Fruit fly (Drosophila melanogaster): ENCODE measurements around the gene Pdp1.
A peak's percentile ranks its signal among the peaks of the same experiment; 100 is the strongest.

Gene Pdp1

DNA sequence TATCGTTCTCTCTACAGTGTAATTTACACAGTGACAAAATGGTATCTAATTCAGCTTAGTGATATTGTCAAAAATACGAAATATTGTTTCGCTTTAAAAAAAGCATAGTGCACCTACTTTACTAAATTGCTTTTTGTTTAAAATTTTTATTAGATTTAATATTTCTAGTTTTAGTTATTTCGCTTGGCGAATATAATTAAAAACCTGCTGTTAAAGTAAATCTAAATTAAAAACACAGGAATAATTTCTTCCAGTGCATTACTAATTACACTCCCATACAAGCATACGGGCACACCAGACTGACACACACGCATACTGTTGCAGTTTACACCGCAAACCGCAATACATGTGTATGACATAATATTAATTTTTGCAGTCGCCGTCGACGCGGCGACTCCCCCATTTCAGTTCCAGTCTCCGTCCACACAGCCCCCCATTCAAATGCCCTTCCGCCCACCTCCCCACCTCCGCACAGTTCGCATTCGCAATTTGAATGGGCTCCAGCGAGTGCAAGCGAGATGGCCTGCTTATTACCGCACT is 3.3 kb downstream of the Pdp1 start (continued):
- TF ChIP-seq kay (GFP tag; optimal IDR thresholded peaks at IDR 0.05) (no peak), CG6854 (GFP tag; optimal IDR thresholded peaks at IDR 0.05) (peak; percentile 72), Abd-B (GFP tag; optimal IDR thresholded peaks at IDR 0.05) (peak; percentile 61), CG7839 (tag; optimal IDR thresholded peaks at IDR 0.05) (peak; percentile 85), esg (GFP tag; conservative IDR thresholded peaks at IDR 0.05) (peak; percentile 58; the same call in 1 of the 2 replicates), btn (GFP tag; optimal IDR thresholded peaks at IDR 0.05) (no peak), cas (GFP tag; IDR thresholded peaks at IDR 0.05) (peak; percentile 60), fd3F (GFP tag; optimal IDR thresholded peaks at IDR 0.05) (peak; percentile 73), CG15601 (tag; optimal IDR thresholded peaks at IDR 0.05) (no peak), CG10147 (GFP tag; optimal IDR thresholded peaks at IDR 0.05) (peak; percentile 85), CG10366 (GFP tag; IDR thresholded peaks at IDR 0.05) (peak; percentile 43; the same call in 1 of the 2 replicates), CG8290 (GFP tag; optimal IDR thresholded peaks at IDR 0.05) (no peak), CG8290 (tag; optimal IDR thresholded peaks at IDR 0.05) (peak in 1 of 2 experiments; percentile 21), GATAe (GFP tag; conservative IDR thresholded peaks at IDR 0.05) (peak; percentile 68), CG18619 (GFP tag; optimal IDR thresholded peaks at IDR 0.05) (peak; percentile 68), run (tag; optimal IDR thresholded peaks at IDR 0.05) (no peak), so (GFP tag; IDR thresholded peaks at IDR 0.05) (peak; percentile 58; the same call in 2 of the 3 replicates), CG12219 (GFP tag; optimal IDR thresholded peaks at IDR 0.05) (peak; percentile 25), nom (GFP tag; optimal IDR thresholded peaks at IDR 0.05) (no peak), Oli (tag; optimal IDR thresholded peaks at IDR 0.05) (peak; percentile 58), Dip3 (GFP tag; optimal IDR thresholded peaks at IDR 0.05) (peak; percentile 47), CG16815 (GFP tag; optimal IDR thresholded peaks at IDR 0.05) (peak; percentile 44), CG10274 (GFP tag; optimal IDR thresholded peaks at IDR 0.05) (peak; percentile 29), NK7.1 (GFP tag; optimal IDR thresholded peaks at IDR 0.05) (no peak), unpg (GFP tag; optimal IDR thresholded peaks at IDR 0.05) (peak; percentile 73), Atf6 (GFP tag; IDR thresholded peaks at IDR 0.05) (peak; percentile 86), br (optimal IDR thresholded peaks at IDR 0.05) (no peak), ase (GFP tag; IDR thresholded peaks at IDR 0.05) (peak; percentile 53; the same call in 1 of the 3 replicates), CG16813 (GFP tag; IDR thresholded peaks at IDR 0.05; ENCODE audit: partially characterized antibody) (no peak), NfI (GFP tag; optimal IDR thresholded peaks at IDR 0.05) (peak; percentile 47), sug (tag; optimal IDR thresholded peaks at IDR 0.05) (peak; percentile 54), MESR4 (GFP tag; optimal IDR thresholded peaks at IDR 0.05) (no peak), CG4617 (GFP tag; optimal IDR thresholded peaks at IDR 0.05; ENCODE audit: borderline replicate concordance) (no peak), Lpt (GFP tag; optimal IDR thresholded peaks at IDR 0.05) (no peak), Awh (GFP tag; IDR thresholded peaks at IDR 0.05) (peak; percentile 49; the same call in 1 of the 2 replicates), CG15011 (GFP tag; optimal IDR thresholded peaks at IDR 0.05) (peak; percentile 68), Rfx (GFP tag; IDR thresholded peaks at IDR 0.05) (peak; percentile 88), NFAT (GFP tag; IDR thresholded peaks at IDR 0.05) (peak; percentile 48), CG4424 (GFP tag; optimal IDR thresholded peaks at IDR 0.05) (peak; percentile 18), CG31365 (tag; optimal IDR thresholded peaks at IDR 0.05) (no peak), CG13775 (GFP tag; optimal IDR thresholded peaks at IDR 0.05) (peak; percentile 49), dmrt11E (tag; optimal IDR thresholded peaks at IDR 0.05) (no peak), Scr (GFP tag; IDR thresholded peaks at IDR 0.05; ENCODE audit: partially characterized antibody) (no peak), CG10543 (GFP tag; optimal IDR thresholded peaks at IDR 0.05) (peak; percentile 43), psq (GFP tag; optimal IDR thresholded peaks at IDR 0.05) (peak; percentile 7), CG2712 (tag; optimal IDR thresholded peaks at IDR 0.05) (peak; percentile 49), aop (GFP tag; IDR thresholded peaks at IDR 0.05) (no peak), CG12299 (tag; optimal IDR thresholded peaks at IDR 0.05) (peak; percentile 33), CG1647 (GFP tag; optimal IDR thresholded peaks at IDR 0.05) (no peak), Xrp1 (GFP tag; IDR thresholded peaks at IDR 0.05) (peak; percentile 51; the same call in 1 of the 2 replicates), ranshi (GFP tag; IDR thresholded peaks at IDR 0.05) (0 out of 2 replicates have a peak, but pooled peaks have one; percentile 68)
